Fruit fly (Drosophila melanogaster) whole organism, embryonic: ENCODE measurements around the gene mrva.

ENCODE experiments used
- Antp ChIP-seq: fragments of 200-800 bp; sonication (Bioruptor generic); optimal IDR thresholded peaks from 3 replicates; lab custom pipeline; 2016; ENCODE audit warnings: missing biosample characterization, missing genetic modification characterization
- Asciz ChIP-seq: fragments of 200-800 bp; sonication (Bioruptor generic); optimal IDR thresholded peaks from 2 replicates; lab custom pipeline; 2017; ENCODE audit warnings: missing biosample characterization, mild to moderate bottlenecking, missing genetic modification characterization, missing genetic modification reagents
- Blimp-1 ChIP-seq: fragments of 200-800 bp; sonication (Bioruptor generic); optimal IDR thresholded peaks from 3 replicates; lab custom pipeline; 2018; ENCODE audit warnings: missing biosample characterization, missing genetic modification characterization, mild to moderate bottlenecking, moderate library complexity, missing genetic modification reagents
- CG10209 ChIP-seq: fragments of 200-800 bp; sonication (Bioruptor generic); optimal IDR thresholded peaks from 3 replicates; lab custom pipeline; 2017; ENCODE audit warnings: missing biosample characterization, mild to moderate bottlenecking, missing genetic modification characterization, missing genetic modification reagents
- CG12769 ChIP-seq: fragments of 200-800 bp; sonication (Bioruptor generic); optimal IDR thresholded peaks from 2 replicates; lab custom pipeline; 2019; ENCODE audit warnings: missing biosample characterization, mild to moderate bottlenecking, missing genetic modification characterization, moderate library complexity
- CG13775 ChIP-seq: fragments of 200-800 bp; sonication (Bioruptor generic); optimal IDR thresholded peaks from 3 replicates; lab custom pipeline; 2017; ENCODE audit warnings: missing biosample characterization, mild to moderate bottlenecking, missing genetic modification characterization
- CG14667 ChIP-seq: fragments of 200-800 bp; sonication (Bioruptor generic); IDR thresholded peaks from 2 replicates; pipeline ENCODE4 v1.3.6; 2022; ENCODE audit warnings: missing biosample characterization, missing genetic modification characterization
- CG15011 ChIP-seq: fragments of 200-800 bp; sonication (Bioruptor generic); optimal IDR thresholded peaks from 3 replicates; lab custom pipeline; 2018; ENCODE audit warnings: missing biosample characterization, mild to moderate bottlenecking, missing genetic modification characterization
- CG15514 ChIP-seq: fragments of 200-800 bp; sonication (Bioruptor generic); optimal IDR thresholded peaks from 3 replicates; lab custom pipeline; 2017; ENCODE audit warnings: missing biosample characterization, missing genetic modification characterization, mild to moderate bottlenecking, moderate library complexity, missing genetic modification reagents
- CG1647 ChIP-seq: fragments of 200-800 bp; sonication (Bioruptor generic); optimal IDR thresholded peaks from 3 replicates; lab custom pipeline; 2016; ENCODE audit warnings: missing biosample characterization, missing genetic modification characterization
- CG17612 ChIP-seq: fragments of 200-800 bp; sonication (Bioruptor generic); IDR thresholded peaks from 2 replicates; pipeline ENCODE4 v1.3.6; 2022; ENCODE audit warnings: missing biosample characterization, missing genetic modification characterization
- CG17802 ChIP-seq: fragments of 200-800 bp; sonication (Bioruptor generic); optimal IDR thresholded peaks from 2 replicates; lab custom pipeline; 2018; ENCODE audit warnings: missing biosample characterization, mild to moderate bottlenecking, missing genetic modification characterization, moderate library complexity
- CG1832 ChIP-seq: fragments of 200-800 bp; sonication (Bioruptor generic); optimal IDR thresholded peaks from 2 replicates; lab custom pipeline; 2017; ENCODE audit warnings: missing biosample characterization, mild to moderate bottlenecking, missing genetic modification characterization, inconsistent platforms
- CG2199 ChIP-seq: fragments of 200-800 bp; sonication (Bioruptor generic); IDR thresholded peaks from 3 replicates; pipeline ENCODE4 v1.3.6; 2022; ENCODE audit warnings: missing biosample characterization, missing genetic modification characterization
- CG2875 ChIP-seq: fragments of 200-800 bp; sonication (Bioruptor generic); optimal IDR thresholded peaks from 2 replicates; lab custom pipeline; 2017; ENCODE audit warnings: missing biosample characterization, mild to moderate bottlenecking, missing genetic modification characterization, missing genetic modification reagents
- CG3847 ChIP-seq: fragments of 200-800 bp; sonication (Bioruptor generic); IDR thresholded peaks from 2 replicates; pipeline ENCODE4 v1.3.6; 2022; ENCODE audit warnings: missing biosample characterization, missing genetic modification characterization
- CG4820 ChIP-seq: fragments of 200-800 bp; sonication (Bioruptor generic); optimal IDR thresholded peaks from 3 replicates; lab custom pipeline; 2016; ENCODE audit warnings: missing biosample characterization, missing genetic modification characterization
- CG7556 ChIP-seq: fragments of 200-800 bp; sonication (Bioruptor generic); optimal IDR thresholded peaks from 2 replicates; lab custom pipeline; 2017; ENCODE audit warnings: missing biosample characterization, mild to moderate bottlenecking, missing genetic modification characterization
- CG7963 ChIP-seq: fragments of 200-800 bp; sonication (Bioruptor generic); IDR thresholded peaks from 3 replicates; pipeline ENCODE4 v1.3.6; 2022; ENCODE audit warnings: missing biosample characterization, missing genetic modification characterization; ENCODE audit not compliant: partially characterized antibody
- CG8765 ChIP-seq: fragments of 200-800 bp; sonication (Bioruptor generic); IDR thresholded peaks from 2 replicates; pipeline ENCODE4 v1.3.6; 2022; ENCODE audit warnings: missing biosample characterization, missing genetic modification characterization
- CrebB ChIP-seq: fragments of 200-800 bp; sonication (Bioruptor generic); optimal IDR thresholded peaks from 3 replicates; lab custom pipeline; 2018; ENCODE audit warnings: missing biosample characterization, mild to moderate bottlenecking, missing genetic modification characterization
- Dip3 ChIP-seq: fragments of 200-800 bp; sonication (Bioruptor generic); optimal IDR thresholded peaks from 3 replicates; lab custom pipeline; 2016; ENCODE audit warnings: missing biosample characterization, missing genetic modification characterization
- Dp ChIP-seq: fragments of 200-800 bp; sonication (Bioruptor generic); optimal IDR thresholded peaks from 2 replicates; lab custom pipeline; 2018; ENCODE audit warnings: missing biosample characterization, mild to moderate bottlenecking, missing genetic modification characterization, moderate library complexity
- Ets65A ChIP-seq: fragments of 200-800 bp; sonication (Bioruptor generic); peaks from one replicate; lab custom pipeline; 2016; ENCODE audit warnings: missing biosample characterization, missing genetic modification characterization
- H2.0 ChIP-seq: fragments of 200-800 bp; sonication (Bioruptor generic); IDR thresholded peaks from 2 replicates; pipeline ENCODE4 v1.3.6; 2022; ENCODE audit warnings: missing biosample characterization, missing genetic modification characterization
- HHEX ChIP-seq: fragments of 200-800 bp; sonication (Bioruptor generic); optimal IDR thresholded peaks from 3 replicates; lab custom pipeline; 2017; ENCODE audit warnings: missing biosample characterization, mild to moderate bottlenecking, missing genetic modification characterization, missing genetic modification reagents
- HmgZ ChIP-seq: fragments of 200-800 bp; sonication (Bioruptor generic); optimal IDR thresholded peaks from 2 replicates; lab custom pipeline; 2018; ENCODE audit warnings: missing biosample characterization, mild to moderate bottlenecking, missing genetic modification characterization
- Hr39 ChIP-seq: fragments of >200 bp; optimal IDR thresholded peaks from 2 replicates; lab custom pipeline; 2017
- Nf-YC ChIP-seq: fragments of 200-800 bp; optimal IDR thresholded peaks from 3 replicates; lab custom pipeline; 2019; ENCODE audit warnings: missing biosample characterization, mild to moderate bottlenecking, missing genetic modification characterization, moderate library complexity
- Oaz ChIP-seq: fragments of 200-800 bp; sonication (Bioruptor generic); IDR thresholded peaks from 2 replicates; pipeline ENCODE4 v1.3.6; 2022; ENCODE audit warnings: missing biosample characterization, missing genetic modification characterization
- Optix ChIP-seq: fragments of 200-800 bp; sonication (Bioruptor generic); IDR thresholded peaks from 3 replicates; pipeline ENCODE4 v1.3.6; 2022; ENCODE audit warnings: missing biosample characterization, missing genetic modification characterization
- Pdp1 ChIP-seq, 2 experiments: fragments of 200-800 bp; sonication (Bioruptor generic); optimal IDR thresholded peaks; 3 replicates each; lab custom pipeline; 2016; ENCODE audit warnings: missing biosample characterization in 2 of 2, missing genetic modification characterization in 2 of 2, mild to moderate bottlenecking in 1 of 2, moderate library complexity in 1 of 2
- Poxn ChIP-seq: fragments of 200-800 bp; sonication (Bioruptor generic); IDR thresholded peaks from 2 replicates; pipeline ENCODE4 v1.3.6; 2022; ENCODE audit warnings: missing biosample characterization, missing genetic modification characterization
- Scr ChIP-seq: fragments of 200-800 bp; sonication (Bioruptor generic); IDR thresholded peaks from 2 replicates; pipeline ENCODE4 v1.3.6; 2022; ENCODE audit warnings: missing biosample characterization, missing genetic modification characterization; ENCODE audit not compliant: partially characterized antibody
- Sry-β ChIP-seq: fragments of 200-800 bp; sonication (Bioruptor generic); optimal IDR thresholded peaks from 2 replicates; lab custom pipeline; 2018; ENCODE audit warnings: missing biosample characterization, mild to moderate bottlenecking, missing genetic modification characterization, moderate library complexity
- ac ChIP-seq: fragments of 200-800 bp; sonication (Bioruptor generic); optimal IDR thresholded peaks from 3 replicates; lab custom pipeline; 2017; ENCODE audit warnings: missing biosample characterization, mild to moderate bottlenecking, missing genetic modification characterization
- br ChIP-seq: fragments of >200 bp; optimal IDR thresholded peaks from 2 replicates; lab custom pipeline; 2017
- ci ChIP-seq: fragments of 200-800 bp; sonication (Bioruptor generic); IDR thresholded peaks from 3 replicates; pipeline ENCODE4 v1.3.6; 2022; ENCODE audit warnings: missing biosample characterization, missing genetic modification characterization
- crc ChIP-seq: fragments of 200-800 bp; sonication (Bioruptor generic); optimal IDR thresholded peaks from 2 replicates; lab custom pipeline; 2016; ENCODE audit warnings: missing biosample characterization, missing genetic modification characterization
- fd64A ChIP-seq: fragments of 200-800 bp; sonication (Bioruptor generic); optimal IDR thresholded peaks from 3 replicates; lab custom pipeline; 2018; ENCODE audit warnings: missing biosample characterization, mild to moderate bottlenecking, missing genetic modification characterization
- ftz-f1 ChIP-seq: fragments of 200-800 bp; sonication (Bioruptor generic); optimal IDR thresholded peaks from 2 replicates; lab custom pipeline; 2016; ENCODE audit warnings: missing biosample characterization, missing genetic modification characterization
- grau ChIP-seq: fragments of 200-800 bp; optimal IDR thresholded peaks from 3 replicates; lab custom pipeline; 2019; ENCODE audit warnings: missing biosample characterization, mild to moderate bottlenecking, missing genetic modification characterization, moderate library complexity
- lab ChIP-seq: fragments of 200-800 bp; sonication (Bioruptor generic); optimal IDR thresholded peaks from 3 replicates; lab custom pipeline; 2017; ENCODE audit warnings: missing biosample characterization, missing genetic modification characterization, mild to moderate bottlenecking, moderate library complexity, missing genetic modification reagents
- prd ChIP-seq, 3 experiments: fragments of >200 bp in 2 of 3; fragments of 200-800 bp in 1 of 3; sonication (Bioruptor generic) in 1 of 3; optimal IDR thresholded peaks in 2 of 3; IDR thresholded peaks in 1 of 3; 2 replicates in 2 of 3; 3 replicates in 1 of 3; pipeline versions ENCODE4 v1.3.6 to Lab custom; 2017 to 2022; ENCODE audit warnings: missing biosample characterization in 1 of 3, missing genetic modification characterization in 1 of 3
- pum ChIP-seq: fragments of 200-800 bp; sonication (Bioruptor generic); optimal IDR thresholded peaks from 2 replicates; lab custom pipeline; 2016; ENCODE audit warnings: missing biosample characterization, missing genetic modification characterization
- so ChIP-seq: fragments of 200-800 bp; sonication (Bioruptor generic); IDR thresholded peaks from 3 replicates; pipeline ENCODE4 v1.3.6; 2022; ENCODE audit warnings: missing biosample characterization, missing genetic modification characterization
- stc ChIP-seq: fragments of 200-800 bp; sonication (Bioruptor generic); IDR thresholded peaks from 2 replicates; pipeline ENCODE4 v1.3.6; 2022; ENCODE audit warnings: missing biosample characterization, missing genetic modification characterization
- sug ChIP-seq: fragments of 200-800 bp; optimal IDR thresholded peaks from 2 replicates; lab custom pipeline; 2019; ENCODE audit warnings: missing biosample characterization, mild to moderate bottlenecking, missing genetic modification characterization, moderate library complexity
- wek ChIP-seq: fragments of 200-800 bp; sonication (Bioruptor generic); optimal IDR thresholded peaks from 3 replicates; lab custom pipeline; 2018; ENCODE audit warnings: missing biosample characterization, mild to moderate bottlenecking, missing genetic modification characterization, moderate library complexity

mrva gene

dm6 chr3L:7349311-7349710 is 20.7 kb upstream of the mrva start (continued):
- TF ChIP-seq CG3847 (GFP tag; lab: Robert Waterston, UW), result no peak
- no peak for TF ChIP-seq CG10209 (GFP tag; lab: Kevin White, UChicago)
- no peak for TF ChIP-seq Antp (GFP tag; lab: Kevin White, UChicago)
- TF ChIP-seq stc, result peak; percentile 46; the same call in 1 of the 2 replicates
- TF ChIP-seq Nf-YC (tag; lab: Kevin White, UChicago), result peak; percentile 4
- no peak for TF ChIP-seq so
- peak; percentile 27 for TF ChIP-seq CG12769 (tag; lab: Kevin White, UChicago)
- no peak for TF ChIP-seq CG1832 (GFP tag; lab: Kevin White, UChicago)
- TF ChIP-seq Poxn (GFP tag; lab: Robert Waterston, UW), result no peak
- TF ChIP-seq CG1647 (GFP tag; lab: Kevin White, UChicago), result no peak
- TF ChIP-seq ftz-f1 (GFP tag; lab: Kevin White, UChicago), result no peak
- TF ChIP-seq CG2199 (GFP tag; lab: Robert Waterston, UW), result no peak
- peak; percentile 4 for TF ChIP-seq Asciz (GFP tag; lab: Kevin White, UChicago)
- no peak for TF ChIP-seq CG13775
- TF ChIP-seq CG8765 (GFP tag; lab: Robert Waterston, UW), result no peak
- peak; percentile 13 for TF ChIP-seq sug (tag; lab: Kevin White, UChicago)
- TF ChIP-seq HHEX, result peak; percentile 10
- no peak for TF ChIP-seq br (lab: Kevin White, UChicago)
- TF ChIP-seq CG15514 (GFP tag; lab: Kevin White, UChicago), result peak; percentile 19
- TF ChIP-seq Hr39 (lab: Kevin White, UChicago), result no peak
- TF ChIP-seq lab (GFP tag; lab: Kevin White, UChicago), result peak; percentile 57
- no peak for TF ChIP-seq CG2875
- no peak for TF ChIP-seq HmgZ (tag; lab: Kevin White, UChicago)
- no peak for TF ChIP-seq Sry-β (GFP tag; lab: Kevin White, UChicago)
- TF ChIP-seq, all 482 proteins: peak for 38

dm6 chr3L:7347984-7348631 is 19.5 kb upstream of the mrva start, which contains the start of the genes Srp19 and qm:
TSS of gene Srp19 (minus strand) at chr3L:7348034.
TSS of gene qm (plus strand) at chr3L:7348313.
- TF ChIP-seq Blimp-1 (GFP tag; lab: Kevin White, UChicago) (no peak), HmgZ (tag; lab: Kevin White, UChicago) (peak; percentile 20), Pdp1 (GFP tag; optimal IDR thresholded peaks at IDR 0.05; lab: Kevin White, UChicago) (peak; percentile 53 to 62), CG7963 (GFP tag; lab: Robert Waterston, UW) (no peak; the same call in 2 of the 3 replicates), CrebB (tag; lab: Kevin White, UChicago) (no peak), CG15011 (GFP tag; lab: Kevin White, UChicago) (no peak), Scr (GFP tag; lab: Robert Waterston, UW) (peak; percentile 91), grau (tag; lab: Kevin White, UChicago) (peak; percentile 20), Dp (GFP tag; lab: Kevin White, UChicago) (peak; percentile 5), Optix (peak; percentile 29; the same call in 1 of the 3 replicates), CG14667 (GFP tag; lab: Robert Waterston, UW) (peak; percentile 30; the same call in 1 of the 2 replicates), H2.0 (GFP tag; lab: Robert Waterston, UW) (0 out of 2 replicates have a peak, but pooled peaks have one; percentile 2), crc (GFP tag; lab: Kevin White, UChicago) (no peak), Dip3 (GFP tag; lab: Kevin White, UChicago) (peak; percentile 6), fd64A (GFP tag; lab: Kevin White, UChicago) (peak; percentile 10), CG7556 (peak; percentile 56), Ets65A (GFP tag; lab: Kevin White, UChicago) (peak; percentile 97), ci (GFP tag; lab: Robert Waterston, UW) (no peak; the same call in 2 of the 3 replicates), Oaz (GFP tag; lab: Robert Waterston, UW) (no peak), wek (GFP tag; lab: Kevin White, UChicago) (peak; percentile 43), ac (GFP tag; lab: Kevin White, UChicago) (no peak), CG17802 (tag; lab: Kevin White, UChicago) (no peak), prd (optimal IDR thresholded peaks at IDR 0.05; lab: Kevin White, UChicago) (no peak), prd (GFP tag; IDR thresholded peaks at IDR 0.05; lab: Robert Waterston, UW) (peak; percentile 71), pum (peak; percentile 57), CG2875 (no peak), CG17612 (GFP tag; lab: Robert Waterston, UW) (no peak), CG4820 (GFP tag; lab: Kevin White, UChicago) (peak; percentile 6)
